Worm (Caenorhabditis elegans): Measurements from ENCODE around the gene wrm-1.

ce11 chrIII:5688246-5688645 is 34.4 kb upstream of the wrm-1 start:
- no peak for TF ChIP-seq him-1 (tag; optimal IDR thresholded peaks at IDR 0.05)
- no peak for TF ChIP-seq W03F9.2 (tag; optimal IDR thresholded peaks at IDR 0.05)
- TF ChIP-seq dao-5 (tag; optimal IDR thresholded peaks at IDR 0.05), result no peak
